Worm (Caenorhabditis elegans) whole organism, young adult: ENCODE data around the gene Y75B8A.63.

Experiments
- D2030.7 ChIP-seq: fragments of 200-800 bp; sonication (Bioruptor generic); IDR thresholded peaks from 2 replicates; pipeline ENCODE4 v1.3.6; 2022; ENCODE audit warnings: missing genetic modification reagents, missing genetic modification characterization, missing compliant biosample characterization
- F49E8.2 ChIP-seq: sonication (generic microtip); optimal IDR thresholded peaks from 3 replicates; lab custom pipeline; 2017; ENCODE audit warnings: missing genetic modification characterization, mild to moderate bottlenecking, missing compliant biosample characterization, antibody characterized with exemption, moderate library complexity; ENCODE audit not compliant: insufficient read depth
- F57C9.4 ChIP-seq: sonication (generic microtip); optimal IDR thresholded peaks from 2 replicates; lab custom pipeline; 2017; ENCODE audit warnings: mild to moderate bottlenecking, missing genetic modification characterization, missing compliant biosample characterization
- ZK185.1 ChIP-seq: sonication (generic microtip); optimal IDR thresholded peaks from 2 replicates; lab custom pipeline; 2016; ENCODE audit warnings: mild to moderate bottlenecking, missing genetic modification characterization, missing compliant biosample characterization; ENCODE audit not compliant: poor library complexity, severe bottlenecking
- aptf-2 ChIP-seq: fragments of 200-800 bp; sonication (Bioruptor generic); conservative IDR thresholded peaks from 2 replicates; pipeline ENCODE4 v1.3.6; 2022; ENCODE audit warnings: missing genetic modification reagents, missing genetic modification characterization, missing compliant biosample characterization
- attf-6 ChIP-seq: fragments of 200-800 bp; sonication (Bioruptor generic); IDR thresholded peaks from 2 replicates; pipeline ENCODE4 v1.3.6; 2022; ENCODE audit warnings: missing genetic modification reagents, missing genetic modification characterization, missing compliant biosample characterization
- egl-18 ChIP-seq: fragments of 200-800 bp; sonication (Bioruptor generic); IDR thresholded peaks from 2 replicates; pipeline ENCODE4 v1.3.6; 2022; ENCODE audit warnings: missing genetic modification reagents, missing genetic modification characterization, missing compliant biosample characterization
- madf-6 ChIP-seq: fragments of 200-800 bp; sonication (Bioruptor generic); IDR thresholded peaks from 2 replicates; pipeline ENCODE4 v1.3.6; 2022; ENCODE audit warnings: missing genetic modification reagents, missing genetic modification characterization, missing compliant biosample characterization
- nfya-1 ChIP-seq: sonication (generic microtip); optimal IDR thresholded peaks from 2 replicates; lab custom pipeline; 2017; ENCODE audit warnings: antibody characterized with exemption, missing compliant biosample characterization, missing genetic modification characterization, borderline replicate concordance; ENCODE audit not compliant: insufficient read depth
- sdz-38 ChIP-seq: sonication (generic microtip); optimal IDR thresholded peaks from 2 replicates; lab custom pipeline; 2016; ENCODE audit warnings: missing genotype, missing genetic modification characterization, missing compliant biosample characterization
- sea-2 ChIP-seq: fragments of 200-800 bp; sonication (Bioruptor generic); IDR thresholded peaks from 2 replicates; pipeline ENCODE4 v1.3.6; 2022; ENCODE audit warnings: missing genetic modification characterization, missing compliant biosample characterization
- snpc-4 ChIP-seq, 5 experiments: fragments of 150-350 bp in 1 of 5; sonication (generic microtip) in 4 of 5; optimal IDR thresholded peaks; 2 replicates each; lab custom pipeline; 2014 to 2018; ENCODE audit warnings: missing genetic modification characterization in 5 of 5, missing biosample characterization in 3 of 5, antibody characterized with exemption in 2 of 5, mild to moderate bottlenecking in 2 of 5, missing compliant biosample characterization in 2 of 5, missing genotype in 2 of 5, moderate library complexity in 2 of 5, missing genetic modification reagents in 1 of 5

- TF ChIP-seq snpc-4 (GFP tag; optimal IDR thresholded peaks at IDR 0.05; lab: Kevin White, UChicago) (no peak), snpc-4 (tag; optimal IDR thresholded peaks at IDR 0.05; lab: Kevin White, UChicago) (no peak), sea-2 (GFP tag; lab: Robert Waterston, UW) (no peak), nfya-1 (tag; lab: Kevin White, UChicago) (no peak), attf-6 (GFP tag; lab: Robert Waterston, UW) (no peak), F49E8.2 (tag; lab: Kevin White, UChicago) (no peak), madf-6 (no peak), ZK185.1 (no peak), sdz-38 (tag; lab: Kevin White, UChicago) (no peak), aptf-2 (GFP tag; lab: Robert Waterston, UW) (no peak), F57C9.4 (tag; lab: Kevin White, UChicago) (no peak), egl-18 (GFP tag; lab: Robert Waterston, UW) (no peak), D2030.7 (GFP tag; lab: Robert Waterston, UW) (no peak)
Observed at ce11 chrIII:12297303-12297702, 30.4 kb upstream of the Y75B8A.63 start.
